Worm (Caenorhabditis elegans) whole organism, L1 larva: ENCODE measurements around the gene ivns-1.

Experiments
- Y116A8C.19 ChIP-seq: sonication (generic microtip); optimal IDR thresholded peaks from 2 replicates; lab custom pipeline; 2016; ENCODE audit warnings: missing compliant biosample characterization, missing genetic modification characterization, borderline replicate concordance
- ama-1 ChIP-seq: fragments of 150-350 bp; optimal IDR thresholded peaks from 2 replicates; lab custom pipeline; 2014
- ceh-8 ChIP-seq: fragments of 200-800 bp; sonication (Bioruptor generic); optimal IDR thresholded peaks from 2 replicates; lab custom pipeline; 2018; ENCODE audit warnings: mild to moderate bottlenecking, missing genetic modification characterization, moderate library complexity, missing compliant biosample characterization
- elt-3 ChIP-seq, 6 experiments: fragments of 150-350 bp in 1 of 6; sonication (generic microtip); optimal IDR thresholded peaks; 2 replicates each; lab custom pipeline; 2017 to 2018; ENCODE audit warnings: missing biosample characterization in 6 of 6, missing genetic modification characterization in 6 of 6, inconsistent platforms in 1 of 6
- jun-1 ChIP-seq: fragments of 150-350 bp; optimal IDR thresholded peaks from 2 replicates; lab custom pipeline; 2014; ENCODE audit warnings: missing biosample characterization, missing genetic modification reagents, missing genetic modification characterization
- lin-13 ChIP-seq: fragments of 150-350 bp; optimal IDR thresholded peaks from 2 replicates; lab custom pipeline; 2014; ENCODE audit warnings: missing biosample characterization, missing genetic modification reagents, missing genetic modification characterization
- lin-15B ChIP-seq: fragments of 150-350 bp; sonication (generic microtip); optimal IDR thresholded peaks from 3 replicates; lab custom pipeline; 2014; ENCODE audit warnings: missing biosample characterization, missing genetic modification characterization
- sptf-1 ChIP-seq: fragments of 150-350 bp; optimal IDR thresholded peaks from 2 replicates; lab custom pipeline; 2014; ENCODE audit warnings: missing biosample characterization, missing genetic modification characterization
- ztf-4 ChIP-seq: fragments of 150-350 bp; optimal IDR thresholded peaks from 2 replicates; lab custom pipeline; 2014; ENCODE audit warnings: missing biosample characterization, missing genetic modification characterization

- TF ChIP-seq lin-15B (no peak), ceh-8 (GFP tag; lab: Kevin White, UChicago) (no peak), elt-3 (tag; optimal IDR thresholded peaks at IDR 0.05; lab: Kevin White, UChicago) (peak in 2 of 6 experiments; percentile 57 to 80), sptf-1 (tag; lab: Kevin White, UChicago) (no peak), ztf-4 (tag; lab: Kevin White, UChicago) (peak; percentile 12), jun-1 (no peak), lin-13 (peak; percentile 31), Y116A8C.19 (tag; lab: Kevin White, UChicago) (no peak), ama-1 (lab: Kevin White, UChicago) (no peak)
Observed at ce11 chrX:12667804-12668511, 33.8 kb upstream of the ivns-1 start, which contains the start of gene nhr-17.
